Worm (Caenorhabditis elegans) whole organism, L4/young adult: ENCODE results near the gene nspc-3.

Experiments
- dao-5 ChIP-seq: sonication (generic microtip); optimal IDR thresholded peaks from 2 replicates; lab custom pipeline; 2016; ENCODE audit warnings: missing genotype, missing genetic modification characterization, moderate library complexity, missing compliant biosample characterization
- him-1 ChIP-seq: sonication (generic microtip); optimal IDR thresholded peaks from 2 replicates; lab custom pipeline; 2016; ENCODE audit warnings: missing genotype, missing genetic modification reagents, missing genetic modification characterization, missing compliant biosample characterization

DNA sequence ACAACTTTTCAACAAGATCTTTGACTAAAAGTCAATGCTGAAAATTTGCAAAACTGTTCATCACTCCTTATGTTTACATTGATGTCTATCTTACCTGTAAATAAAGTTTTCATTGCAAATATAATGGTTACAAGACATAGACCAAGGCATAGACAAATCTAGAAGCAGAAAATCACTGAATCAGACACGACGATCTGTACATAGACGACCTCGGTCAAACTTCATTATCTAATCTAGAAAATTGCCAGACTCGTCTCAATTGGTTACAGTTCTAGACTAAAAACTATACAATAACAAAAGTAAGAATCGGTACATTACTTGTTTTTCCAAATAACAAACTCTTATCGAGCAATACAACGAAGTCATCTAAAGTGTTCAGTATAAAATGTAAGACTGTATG lies 36.0 kb upstream of the nspc-3 start, which contains the start of gene grd-4:
- TF ChIP-seq him-1 (tag; lab: Kevin White, UChicago) (no peak), dao-5 (tag; lab: Kevin White, UChicago) (no peak)
